Worm (Caenorhabditis elegans): ENCODE data around the gene agr-1.

- TF ChIP-seq ceh-48 (tag; optimal IDR thresholded peaks at IDR 0.05) (no peak), fkh-10 (GFP tag; optimal IDR thresholded peaks at IDR 0.05) (no peak), ceh-9 (tag; optimal IDR thresholded peaks at IDR 0.05) (no peak), dmd-4 (tag; optimal IDR thresholded peaks at IDR 0.05; ENCODE audit: borderline replicate concordance) (no peak), hlh-13 (GFP tag; optimal IDR thresholded peaks at IDR 0.05) (no peak), pha-4 (tag; optimal IDR thresholded peaks at IDR 0.05) (no peak), nfya-1 (tag; optimal IDR thresholded peaks at IDR 0.05) (no peak), K02D7.2 (tag; optimal IDR thresholded peaks at IDR 0.05) (no peak), hlh-30 (tag; optimal IDR thresholded peaks at IDR 0.05; ENCODE audit: insufficient read depth) (no peak), nhr-232 (tag; optimal IDR thresholded peaks at IDR 0.05) (no peak), ceh-45 (GFP tag; IDR thresholded peaks at IDR 0.05) (no peak), hlh-8 (tag; optimal IDR thresholded peaks at IDR 0.05) (no peak), elt-4 (tag; optimal IDR thresholded peaks at IDR 0.05) (no peak), elt-2 (tag; optimal IDR thresholded peaks at IDR 0.05) (no peak)
Observed at ce11 chrII:6812514-6812913, 37.5 kb upstream of the agr-1 start.
